Worm (Caenorhabditis elegans) whole organism, L4 larva: ENCODE results near the gene C54F6.20.

Experiments used
- F26F4.8 ChIP-seq: fragments of 200-800 bp; sonication (Bioruptor generic); conservative IDR thresholded peaks from 2 replicates; pipeline ENCODE4 v1.3.6; 2022; ENCODE audit warnings: missing genetic modification characterization, missing compliant biosample characterization
- Y105C5A.15 ChIP-seq: fragments of 200-800 bp; sonication (Bioruptor generic); IDR thresholded peaks from 2 replicates; pipeline ENCODE4 v1.3.6; 2022; ENCODE audit warnings: missing genetic modification characterization, missing compliant biosample characterization
- ZK337.2 ChIP-seq: fragments of 200-800 bp; sonication (Bioruptor generic); IDR thresholded peaks from 2 replicates; pipeline ENCODE4 v1.3.6; 2022; ENCODE audit warnings: missing genetic modification reagents, missing genetic modification characterization, missing compliant biosample characterization
- ama-1 ChIP-seq: fragments of 150-350 bp; optimal IDR thresholded peaks from 2 replicates; lab custom pipeline; 2014; ENCODE audit warnings: inconsistent platforms, mixed read lengths
- ceh-28 ChIP-seq: fragments of 150-350 bp; optimal IDR thresholded peaks from 2 replicates; lab custom pipeline; 2014; ENCODE audit warnings: missing biosample characterization, missing genetic modification reagents, missing genetic modification characterization
- fos-1 ChIP-seq: fragments of 150-350 bp; optimal IDR thresholded peaks from 2 replicates; lab custom pipeline; 2014; ENCODE audit warnings: missing biosample characterization, missing genetic modification characterization
- hlh-30 ChIP-seq: sonication (generic microtip); optimal IDR thresholded peaks from 2 replicates; lab custom pipeline; 2017; ENCODE audit warnings: antibody characterized with exemption, mild to moderate bottlenecking, missing genetic modification characterization, missing compliant biosample characterization; ENCODE audit not compliant: insufficient read depth
- lin-13 ChIP-seq: fragments of 150-350 bp; optimal IDR thresholded peaks from 2 replicates; lab custom pipeline; 2014; ENCODE audit warnings: missing biosample characterization, missing genetic modification reagents, missing genetic modification characterization
- lir-3 ChIP-seq: sonication (generic microtip); optimal IDR thresholded peaks from 2 replicates; lab custom pipeline; 2016; ENCODE audit warnings: mild to moderate bottlenecking, missing genetic modification characterization, missing compliant biosample characterization
- mdl-1 ChIP-seq, 2 experiments: fragments of 150-350 bp in 1 of 2; sonication (generic microtip) in 1 of 2; optimal IDR thresholded peaks; 2 replicates each; lab custom pipeline; 2014 to 2017; ENCODE audit warnings: missing biosample characterization in 2 of 2, missing genetic modification characterization in 2 of 2
- pha-4 ChIP-seq, 2 experiments: fragments of 150-350 bp in 1 of 2; fragments of 200-800 bp in 1 of 2; sonication (Bioruptor generic) in 1 of 2; IDR thresholded peaks in 1 of 2; optimal IDR thresholded peaks in 1 of 2; 2 replicates each; pipeline versions ENCODE4 v1.3.6 to Lab custom; 2014 to 2022; ENCODE audit warnings: missing genetic modification characterization in 2 of 2, missing genetic modification reagents in 2 of 2, missing biosample characterization in 1 of 2, missing compliant biosample characterization in 1 of 2
- tra-1 ChIP-seq: fragments of 200-800 bp; sonication (Bioruptor generic); IDR thresholded peaks from 2 replicates; pipeline ENCODE4 v1.3.6; 2022; ENCODE audit warnings: missing genetic modification reagents, missing genetic modification characterization, missing compliant biosample characterization
- unc-62 ChIP-seq, 3 experiments: fragments of 150-350 bp in 1 of 3; sonication (generic microtip); optimal IDR thresholded peaks in 2 of 3; peaks in 1 of 3; 1 replicate in 1 of 3; 2 replicates in 2 of 3; lab custom pipeline; 2014 to 2017; ENCODE audit warnings: missing biosample characterization in 3 of 3, missing genetic modification characterization in 3 of 3, missing genetic modification reagents in 3 of 3, missing genotype in 1 of 3
- zfp-3 ChIP-seq: fragments of 200-800 bp; sonication (Bioruptor generic); conservative IDR thresholded peaks from 2 replicates; pipeline ENCODE4 v1.3.6; 2022; ENCODE audit warnings: missing genetic modification reagents, missing genetic modification characterization, missing compliant biosample characterization

DNA sequence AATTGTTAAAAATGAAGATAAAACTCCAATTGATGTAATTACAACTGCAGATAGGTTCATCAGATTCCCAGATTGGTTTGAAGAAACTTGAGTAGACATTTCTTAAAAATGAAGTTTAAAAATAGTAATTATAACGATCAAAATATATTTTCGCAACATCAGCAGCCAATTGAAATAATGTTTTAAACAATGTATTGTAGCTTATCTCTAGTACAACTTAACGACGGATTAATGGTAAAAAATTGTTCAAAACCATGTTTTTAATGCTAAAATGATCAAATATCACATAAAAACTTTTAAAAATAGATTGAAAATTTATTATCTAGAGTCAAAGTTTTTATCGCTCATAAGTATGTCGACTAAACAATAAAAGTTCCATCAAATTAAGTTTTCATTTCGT, 29.4 kb upstream of the C54F6.20 start, which contains the start of gene srbc-11:
- TF ChIP-seq lin-13 (GFP tag; lab: Kevin White, UChicago) (no peak), tra-1 (GFP tag; lab: Robert Waterston, UW) (no peak), zfp-3 (GFP tag; lab: Robert Waterston, UW) (no peak), lir-3 (tag; lab: Kevin White, UChicago) (no peak), Y105C5A.15 (no peak), mdl-1 (tag; optimal IDR thresholded peaks at IDR 0.05; lab: Kevin White, UChicago) (no peak), fos-1 (tag; lab: Kevin White, UChicago) (no peak), ama-1 (lab: Kevin White, UChicago) (no peak), ceh-28 (tag; lab: Kevin White, UChicago) (no peak), hlh-30 (no peak), F26F4.8 (no peak), unc-62 (GFP tag; optimal IDR thresholded peaks at IDR 0.05 in 1 of 2; lab: Kevin White, UChicago) (no peak), unc-62 (tag; optimal IDR thresholded peaks at IDR 0.05; lab: Kevin White, UChicago) (no peak), ZK337.2 (GFP tag; lab: Robert Waterston, UW) (no peak), pha-4 (GFP tag; IDR thresholded peaks at IDR 0.05; lab: Robert Waterston, UW) (no peak), pha-4 (tag; optimal IDR thresholded peaks at IDR 0.05; lab: Kevin White, UChicago) (no peak)
